Worm (Caenorhabditis elegans): ENCODE results near the gene ify-1.

DNA sequence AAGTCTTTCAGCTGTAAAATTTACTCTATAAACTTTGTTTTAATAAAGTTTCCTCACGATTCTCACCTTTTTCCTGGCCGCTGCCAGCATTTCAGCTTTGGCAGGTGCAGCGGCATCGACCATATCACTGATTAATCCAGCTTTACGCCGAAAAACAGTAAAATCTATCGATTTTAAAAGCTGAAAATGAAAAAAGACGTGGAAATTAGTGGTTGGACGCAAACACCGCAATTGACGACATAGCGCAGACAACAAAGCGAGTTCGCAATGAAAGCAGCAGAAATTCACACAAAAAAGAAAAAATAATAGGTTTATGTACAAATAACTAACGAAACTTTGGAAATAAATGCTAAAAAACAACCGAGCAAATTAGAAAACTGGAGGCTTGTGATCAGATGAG, 15.1 kb downstream of the ify-1 start, which contains the start of gene golg-2:
- TF ChIP-seq C04F5.9 (tag; optimal IDR thresholded peaks at IDR 0.05) (no peak), mdl-1 (tag; optimal IDR thresholded peaks at IDR 0.05) (no peak), nhr-47 (tag; optimal IDR thresholded peaks at IDR 0.05) (no peak), lin-15B (tag; optimal IDR thresholded peaks at IDR 0.05) (no peak), aly-2 (tag; optimal IDR thresholded peaks at IDR 0.05) (no peak), nhr-76 (tag; optimal IDR thresholded peaks at IDR 0.05) (no peak), egl-27 (tag; optimal IDR thresholded peaks at IDR 0.05) (no peak), lin-35 (GFP tag; optimal IDR thresholded peaks at IDR 0.05) (peak in 1 of 2 experiments; percentile 55), blmp-1 (tag; optimal IDR thresholded peaks at IDR 0.05) (peak; percentile 20), nhr-28 (tag; optimal IDR thresholded peaks at IDR 0.05) (no peak), sox-4 (tag; optimal IDR thresholded peaks at IDR 0.05) (no peak), ama-1 (optimal IDR thresholded peaks at IDR 0.05) (no peak)
